Worm (Caenorhabditis elegans) whole organism, L3 larva: Measurements from ENCODE around the gene K08E7.8.

ENCODE experiments used
- R02D3.7 ChIP-seq: fragments of 150-350 bp; optimal IDR thresholded peaks from 2 replicates; lab custom pipeline; 2014; ENCODE audit warnings: missing biosample characterization, missing genetic modification characterization
- ceh-82 ChIP-seq: fragments of 150-350 bp; optimal IDR thresholded peaks from 2 replicates; lab custom pipeline; 2014; ENCODE audit warnings: missing biosample characterization, missing genetic modification characterization
- fkh-2 ChIP-seq: fragments of 150-350 bp; optimal IDR thresholded peaks from 2 replicates; lab custom pipeline; 2014; ENCODE audit warnings: missing biosample characterization, missing genetic modification reagents, missing genetic modification characterization
- nhr-23 ChIP-seq: fragments of 150-350 bp; optimal IDR thresholded peaks from 2 replicates; lab custom pipeline; 2014; ENCODE audit warnings: missing biosample characterization, missing genetic modification reagents, missing genetic modification characterization
- nhr-77 ChIP-seq: fragments of 150-350 bp; optimal IDR thresholded peaks from 2 replicates; lab custom pipeline; 2014; ENCODE audit warnings: missing biosample characterization, missing genetic modification characterization
- skn-1 ChIP-seq: fragments of 150-350 bp; optimal IDR thresholded peaks from 2 replicates; lab custom pipeline; 2014; ENCODE audit warnings: missing biosample characterization, missing genetic modification characterization
- tbx-2 ChIP-seq: sonication (generic microtip); optimal IDR thresholded peaks from 2 replicates; lab custom pipeline; 2016; ENCODE audit warnings: mild to moderate bottlenecking, missing genetic modification characterization, missing compliant biosample characterization

- no peak for TF ChIP-seq R02D3.7
- TF ChIP-seq tbx-2 (tag; lab: Kevin White, UChicago) = no peak
- no peak for TF ChIP-seq ceh-82 (tag; lab: Kevin White, UChicago)
- TF ChIP-seq nhr-23 (tag; lab: Kevin White, UChicago) = no peak
- no peak for TF ChIP-seq nhr-77 (tag; lab: Kevin White, UChicago)
- TF ChIP-seq skn-1 = no peak
- no peak for TF ChIP-seq fkh-2 (tag; lab: Kevin White, UChicago)
These were observed 18.5 kb downstream of the K08E7.8 start, which contains the start of the genes hsb-1 and let-99 for ce11 chrIV:12567176-12567892.
